Fruit fly (Drosophila melanogaster) whole organism, embryonic: ENCODE results near the gene CG17754.

Experiments
- CG10462 ChIP-seq: fragments of 200-800 bp; sonication (Bioruptor generic); optimal IDR thresholded peaks from 2 replicates; lab custom pipeline; 2016; ENCODE audit warnings: missing biosample characterization, missing genetic modification characterization
- CG13287 ChIP-seq: fragments of 200-800 bp; sonication (Bioruptor generic); IDR thresholded peaks from 2 replicates; pipeline ENCODE4 v1.3.6; 2022; ENCODE audit warnings: missing biosample characterization, missing genetic modification characterization; ENCODE audit not compliant: partially characterized antibody
- CG13424 ChIP-seq: fragments of 200-800 bp; sonication (Bioruptor generic); optimal IDR thresholded peaks from 2 replicates; lab custom pipeline; 2019; ENCODE audit warnings: missing biosample characterization, mild to moderate bottlenecking, missing genetic modification characterization, moderate library complexity
- CG14667 ChIP-seq: fragments of 200-800 bp; sonication (Bioruptor generic); IDR thresholded peaks from 2 replicates; pipeline ENCODE4 v1.3.6; 2022; ENCODE audit warnings: missing biosample characterization, missing genetic modification characterization
- CG14710 ChIP-seq: fragments of 200-800 bp; sonication (Bioruptor generic); optimal IDR thresholded peaks from 3 replicates; lab custom pipeline; 2019; ENCODE audit warnings: missing biosample characterization, mild to moderate bottlenecking, missing genetic modification characterization, moderate library complexity
- CG14965 ChIP-seq: fragments of 200-800 bp; sonication (Bioruptor generic); optimal IDR thresholded peaks from 2 replicates; lab custom pipeline; 2016; ENCODE audit warnings: missing biosample characterization, missing genetic modification characterization, borderline replicate concordance
- CG15514 ChIP-seq: fragments of 200-800 bp; sonication (Bioruptor generic); optimal IDR thresholded peaks from 3 replicates; lab custom pipeline; 2017; ENCODE audit warnings: missing biosample characterization, missing genetic modification characterization, mild to moderate bottlenecking, moderate library complexity, missing genetic modification reagents
- CG15601 ChIP-seq: fragments of 200-800 bp; sonication (Bioruptor generic); optimal IDR thresholded peaks from 3 replicates; lab custom pipeline; 2019; ENCODE audit warnings: missing biosample characterization, mild to moderate bottlenecking, missing genetic modification characterization, moderate library complexity
- CG15696 ChIP-seq: fragments of 200-800 bp; sonication (Bioruptor generic); optimal IDR thresholded peaks from 2 replicates; lab custom pipeline; 2019; ENCODE audit warnings: missing biosample characterization, mild to moderate bottlenecking, missing genetic modification characterization, moderate library complexity
- CG17186 ChIP-seq: fragments of 200-800 bp; sonication (Bioruptor generic); optimal IDR thresholded peaks from 3 replicates; lab custom pipeline; 2017; ENCODE audit warnings: missing biosample characterization, missing genetic modification reagents, missing genetic modification characterization
- CG17802 ChIP-seq: fragments of 200-800 bp; sonication (Bioruptor generic); optimal IDR thresholded peaks from 2 replicates; lab custom pipeline; 2018; ENCODE audit warnings: missing biosample characterization, mild to moderate bottlenecking, missing genetic modification characterization, moderate library complexity
- CG2116 ChIP-seq: fragments of 200-800 bp; sonication (Bioruptor generic); optimal IDR thresholded peaks from 3 replicates; lab custom pipeline; 2018; ENCODE audit warnings: missing biosample characterization, mild to moderate bottlenecking, missing genetic modification characterization
- CG2202 ChIP-seq: fragments of 200-800 bp; sonication (Bioruptor generic); optimal IDR thresholded peaks from 2 replicates; lab custom pipeline; 2018; ENCODE audit warnings: missing biosample characterization, mild to moderate bottlenecking, missing genetic modification characterization
- CG31441 ChIP-seq: fragments of 200-800 bp; sonication (Bioruptor generic); IDR thresholded peaks from 2 replicates; pipeline ENCODE4 v1.3.6; 2022; ENCODE audit warnings: missing biosample characterization, missing genetic modification characterization
- CG34422 ChIP-seq: fragments of 200-800 bp; sonication (Bioruptor generic); IDR thresholded peaks from 3 replicates; pipeline ENCODE4 v1.3.6; 2022; ENCODE audit warnings: missing biosample characterization, missing genetic modification characterization
- CG4617 ChIP-seq: fragments of 200-800 bp; sonication (Bioruptor generic); optimal IDR thresholded peaks from 3 replicates; lab custom pipeline; 2016; ENCODE audit warnings: missing biosample characterization, missing genetic modification characterization, borderline replicate concordance
- CG6765 ChIP-seq: fragments of 200-800 bp; sonication (Bioruptor generic); optimal IDR thresholded peaks from 3 replicates; lab custom pipeline; 2017; ENCODE audit warnings: missing biosample characterization, mild to moderate bottlenecking, missing genetic modification characterization
- CG7357 ChIP-seq: fragments of 200-800 bp; sonication (Bioruptor generic); IDR thresholded peaks from 3 replicates; pipeline ENCODE4 v1.3.6; 2022; ENCODE audit warnings: missing biosample characterization, missing genetic modification characterization
- CG7963 ChIP-seq: fragments of 200-800 bp; sonication (Bioruptor generic); IDR thresholded peaks from 3 replicates; pipeline ENCODE4 v1.3.6; 2022; ENCODE audit warnings: missing biosample characterization, missing genetic modification characterization; ENCODE audit not compliant: partially characterized antibody
- CoRest ChIP-seq: fragments of 200-800 bp; sonication (Bioruptor generic); optimal IDR thresholded peaks from 3 replicates; lab custom pipeline; 2018; ENCODE audit warnings: missing biosample characterization, mild to moderate bottlenecking, missing genetic modification characterization, moderate library complexity
- Dek ChIP-seq: fragments of 200-800 bp; sonication (Bioruptor generic); optimal IDR thresholded peaks from 3 replicates; lab custom pipeline; 2019; ENCODE audit warnings: missing biosample characterization, mild to moderate bottlenecking, missing genetic modification characterization, moderate library complexity
- E2f2 ChIP-seq: fragments of 200-800 bp; sonication (Bioruptor generic); IDR thresholded peaks from 2 replicates; pipeline ENCODE4 v1.3.6; 2022; ENCODE audit warnings: missing biosample characterization, missing genetic modification characterization
- Fer3 ChIP-seq: fragments of 200-800 bp; sonication (Bioruptor generic); optimal IDR thresholded peaks from 2 replicates; lab custom pipeline; 2018; ENCODE audit warnings: missing biosample characterization, mild to moderate bottlenecking, missing genetic modification characterization, moderate library complexity
- H15 ChIP-seq: fragments of 200-800 bp; sonication (Bioruptor generic); IDR thresholded peaks from 3 replicates; pipeline ENCODE4 v1.3.6; 2022; ENCODE audit warnings: missing biosample characterization, missing genetic modification characterization
- HLHmδ ChIP-seq: fragments of 200-800 bp; sonication (Bioruptor generic); optimal IDR thresholded peaks from 2 replicates; lab custom pipeline; 2018; ENCODE audit warnings: missing biosample characterization, mild to moderate bottlenecking, missing genetic modification characterization, moderate library complexity
- Hr51 ChIP-seq, 2 experiments: fragments of 200-800 bp; sonication (Bioruptor generic); optimal IDR thresholded peaks; 2 replicates in 1 of 2; 3 replicates in 1 of 2; lab custom pipeline; 2016 to 2018; ENCODE audit warnings: missing biosample characterization in 2 of 2, missing genetic modification characterization in 2 of 2, mild to moderate bottlenecking in 1 of 2, moderate library complexity in 1 of 2
- Lpt ChIP-seq: fragments of >200 bp; optimal IDR thresholded peaks from 2 replicates; lab custom pipeline; 2018; ENCODE audit warnings: missing biosample characterization, missing genetic modification characterization
- Myb ChIP-seq: fragments of 200-800 bp; sonication (Bioruptor generic); optimal IDR thresholded peaks from 2 replicates; lab custom pipeline; 2016; ENCODE audit warnings: missing biosample characterization, missing genetic modification characterization
- Optix ChIP-seq: fragments of 200-800 bp; sonication (Bioruptor generic); IDR thresholded peaks from 3 replicates; pipeline ENCODE4 v1.3.6; 2022; ENCODE audit warnings: missing biosample characterization, missing genetic modification characterization
- Poxn ChIP-seq: fragments of 200-800 bp; sonication (Bioruptor generic); IDR thresholded peaks from 2 replicates; pipeline ENCODE4 v1.3.6; 2022; ENCODE audit warnings: missing biosample characterization, missing genetic modification characterization
- Rx ChIP-seq: fragments of 200-800 bp; sonication (Bioruptor generic); IDR thresholded peaks from 2 replicates; pipeline ENCODE4 v1.3.6; 2022; ENCODE audit warnings: missing biosample characterization, missing genetic modification characterization
- btn ChIP-seq: fragments of 200-800 bp; sonication (Bioruptor generic); optimal IDR thresholded peaks from 2 replicates; lab custom pipeline; 2016; ENCODE audit warnings: missing biosample characterization, missing genetic modification characterization
- chif ChIP-seq, 2 experiments: fragments of 200-800 bp; sonication (Bioruptor generic); optimal IDR thresholded peaks; 3 replicates each; lab custom pipeline; 2016; ENCODE audit warnings: missing biosample characterization in 2 of 2, missing genetic modification characterization in 2 of 2
- cwo ChIP-seq: fragments of 200-800 bp; sonication (Bioruptor generic); optimal IDR thresholded peaks from 3 replicates; lab custom pipeline; 2017; ENCODE audit warnings: missing biosample characterization, missing genetic modification characterization, mild to moderate bottlenecking, moderate library complexity, missing genetic modification reagents
- danr ChIP-seq: fragments of 200-800 bp; sonication (Bioruptor generic); IDR thresholded peaks from 2 replicates; pipeline ENCODE4 v1.3.6; 2022; ENCODE audit warnings: missing biosample characterization, missing genetic modification characterization
- dmrt99B ChIP-seq: fragments of 200-800 bp; sonication (Bioruptor generic); optimal IDR thresholded peaks from 2 replicates; lab custom pipeline; 2018; ENCODE audit warnings: missing biosample characterization, mild to moderate bottlenecking, missing genetic modification characterization, moderate library complexity
- ewg ChIP-seq: fragments of 200-800 bp; sonication (Bioruptor generic); optimal IDR thresholded peaks from 3 replicates; lab custom pipeline; 2017; ENCODE audit warnings: mild to moderate bottlenecking, missing biosample characterization, missing genetic modification reagents, missing genetic modification characterization
- eyg ChIP-seq: fragments of 200-800 bp; sonication (Bioruptor generic); optimal IDR thresholded peaks from 3 replicates; lab custom pipeline; 2016; ENCODE audit warnings: missing biosample characterization, missing genetic modification characterization
- fd102C ChIP-seq: fragments of 200-800 bp; sonication (Bioruptor generic); optimal IDR thresholded peaks from 2 replicates; lab custom pipeline; 2018; ENCODE audit warnings: missing biosample characterization, mild to moderate bottlenecking, missing genetic modification characterization, moderate library complexity
- gcm2 ChIP-seq: fragments of 200-800 bp; sonication (Bioruptor generic); optimal IDR thresholded peaks from 2 replicates; lab custom pipeline; 2016; ENCODE audit warnings: missing biosample characterization, missing genetic modification characterization
- gt ChIP-seq: fragments of 200-800 bp; sonication (Bioruptor generic); IDR thresholded peaks from 2 replicates; pipeline ENCODE4 v1.3.6; 2022; ENCODE audit warnings: missing biosample characterization, missing genetic modification characterization
- insv ChIP-seq, 2 experiments: fragments of 200-800 bp; sonication (Bioruptor generic); optimal IDR thresholded peaks; 3 replicates each; lab custom pipeline; 2016 to 2018; ENCODE audit warnings: missing biosample characterization in 2 of 2, missing genetic modification characterization in 2 of 2
- ken ChIP-seq: fragments of 200-800 bp; sonication (Bioruptor generic); IDR thresholded peaks from 3 replicates; pipeline ENCODE4 v1.3.6; 2022; ENCODE audit warnings: missing biosample characterization, missing genetic modification characterization
- p53 ChIP-seq: fragments of 200-800 bp; sonication (Bioruptor generic); optimal IDR thresholded peaks from 2 replicates; lab custom pipeline; 2016; ENCODE audit warnings: missing biosample characterization, missing genetic modification characterization
- pnt ChIP-seq: fragments of 200-800 bp; sonication (Bioruptor generic); optimal IDR thresholded peaks from 3 replicates; lab custom pipeline; 2016; ENCODE audit warnings: missing biosample characterization, missing genetic modification characterization
- psq ChIP-seq: fragments of 200-800 bp; sonication (Bioruptor generic); optimal IDR thresholded peaks from 2 replicates; lab custom pipeline; 2017; ENCODE audit warnings: missing biosample characterization, missing genetic modification characterization
- tll ChIP-seq, 2 experiments: fragments of 200-800 bp in 1 of 2; fragments of >200 bp in 1 of 2; sonication (Bioruptor generic) in 1 of 2; optimal IDR thresholded peaks; 2 replicates each; lab custom pipeline; 2017 to 2019; ENCODE audit warnings: missing biosample characterization in 2 of 2, missing genetic modification characterization in 2 of 2, mild to moderate bottlenecking in 1 of 2, moderate library complexity in 1 of 2
- tup ChIP-seq: fragments of 200-800 bp; sonication (Bioruptor generic); optimal IDR thresholded peaks from 2 replicates; lab custom pipeline; 2016; ENCODE audit warnings: missing biosample characterization, mild to moderate bottlenecking, missing genetic modification characterization, moderate library complexity
- unc-4 ChIP-seq: fragments of 200-800 bp; sonication (Bioruptor generic); IDR thresholded peaks from 2 replicates; pipeline ENCODE4 v1.3.6; 2022; ENCODE audit warnings: missing biosample characterization, missing genetic modification characterization; ENCODE audit not compliant: partially characterized antibody

Gene CG17754

dm6 chrX:9243417-9243884 lies 6.8 kb upstream of the CG17754 start, which contains the start of the genes mxc and Larp7 (continued):
- TF ChIP-seq CG7963 (GFP tag; lab: Robert Waterston, UW): no peak
- peak in 1 of 2 experiments; percentile 42 for TF ChIP-seq Hr51 (GFP tag; optimal IDR thresholded peaks at IDR 0.05; lab: Kevin White, UChicago)
- no peak for TF ChIP-seq CG15514
- peak; percentile 4 for TF ChIP-seq tup (GFP tag; lab: Kevin White, UChicago)
- peak; percentile 83 for TF ChIP-seq CG17186 (GFP tag; lab: Kevin White, UChicago)
- TF ChIP-seq p53 (GFP tag; lab: Kevin White, UChicago): no peak
- 0 out of 2 replicates have a peak, but pooled peaks have one; percentile 6 for TF ChIP-seq CG14667
- peak; percentile 35; the same call in 1 of the 2 replicates for TF ChIP-seq danr (GFP tag; lab: Robert Waterston, UW)
- TF ChIP-seq CG14965: no peak
- peak; percentile 76 for TF ChIP-seq Myb (GFP tag; lab: Kevin White, UChicago)
- peak; percentile 67 for TF ChIP-seq pnt (GFP tag; lab: Kevin White, UChicago)
- TF ChIP-seq gcm2 (GFP tag; lab: Kevin White, UChicago): no peak
- no peak for TF ChIP-seq cwo (GFP tag; lab: Kevin White, UChicago)
- TF ChIP-seq Lpt (GFP tag; lab: Kevin White, UChicago): no peak
- TF ChIP-seq gt (GFP tag; lab: Robert Waterston, UW): no peak
- no peak for TF ChIP-seq Poxn
- no peak for TF ChIP-seq ken
- TF ChIP-seq eyg (GFP tag; lab: Kevin White, UChicago): peak; percentile 39
- TF ChIP-seq CG13287 (GFP tag; lab: Robert Waterston, UW): peak; percentile 85
- peak; percentile 80 for TF ChIP-seq CG14710 (tag; lab: Kevin White, UChicago)
- TF ChIP-seq CG31441 (GFP tag; lab: Robert Waterston, UW): no peak
- peak; percentile 54 for TF ChIP-seq CG15696 (tag; lab: Kevin White, UChicago)
- TF ChIP-seq CG15601: no peak
- peak; percentile 72 for TF ChIP-seq CG13424 (tag; lab: Kevin White, UChicago)
- TF ChIP-seq btn (GFP tag; lab: Kevin White, UChicago): no peak
- TF ChIP-seq Rx (GFP tag; lab: Robert Waterston, UW): no peak
- peak; percentile 71 for TF ChIP-seq CG2116 (GFP tag; lab: Kevin White, UChicago)
- peak; percentile 77 for TF ChIP-seq CG4617 (GFP tag; lab: Kevin White, UChicago)
- TF ChIP-seq HLHmδ (GFP tag; lab: Kevin White, UChicago): no peak
- TF ChIP-seq CG2202: no peak
- peak; percentile 60; the same call in 1 of the 3 replicates for TF ChIP-seq CG7357
- peak; percentile 6 for TF ChIP-seq fd102C (GFP tag; lab: Kevin White, UChicago)
- TF ChIP-seq chif (GFP tag; optimal IDR thresholded peaks at IDR 0.05; lab: Kevin White, UChicago): peak; percentile 51 to 67
- no peak for TF ChIP-seq CG6765
- TF ChIP-seq psq (GFP tag; lab: Kevin White, UChicago): no peak
- no peak for TF ChIP-seq dmrt99B (tag; lab: Kevin White, UChicago)
- no peak for TF ChIP-seq Dek
- TF ChIP-seq CG34422 (GFP tag; lab: Robert Waterston, UW): no peak
- TF ChIP-seq Optix: peak; percentile 32; the same call in 1 of the 3 replicates
- no peak for TF ChIP-seq Fer3 (tag; lab: Kevin White, UChicago)
- peak in 1 of 2 experiments; percentile 85 for TF ChIP-seq tll (GFP tag; optimal IDR thresholded peaks at IDR 0.05; lab: Kevin White, UChicago)
- peak; percentile 32 for TF ChIP-seq CG10462
- TF ChIP-seq CG17802: peak; percentile 16
- peak; percentile 77 for TF ChIP-seq E2f2
- TF ChIP-seq ewg (GFP tag; lab: Kevin White, UChicago): no peak
- peak; percentile 92 for TF ChIP-seq unc-4 (GFP tag; lab: Robert Waterston, UW)
- TF ChIP-seq CoRest (tag; lab: Kevin White, UChicago): peak; percentile 79
- no peak for TF ChIP-seq H15 (GFP tag; lab: Robert Waterston, UW)
- TF ChIP-seq insv (GFP tag; optimal IDR thresholded peaks at IDR 0.05; lab: Kevin White, UChicago): peak in 1 of 2 experiments; percentile 63
